Worm (Caenorhabditis elegans) whole organism, midembryonic: ENCODE data around the gene set-22.

Experiments used
- T22C8.4 ChIP-seq: fragments of 200-800 bp; sonication (Bioruptor generic); IDR thresholded peaks from 2 replicates; pipeline ENCODE4 v1.3.6; 2022; ENCODE audit warnings: missing genetic modification characterization, missing compliant biosample characterization
- flt-1 ChIP-seq: fragments of 200-800 bp; sonication (Bioruptor generic); IDR thresholded peaks from 2 replicates; pipeline ENCODE4 v1.3.6; 2022; ENCODE audit warnings: missing genetic modification characterization, missing compliant biosample characterization
- med-1 ChIP-seq: sonication (generic microtip); optimal IDR thresholded peaks from 2 replicates; lab custom pipeline; 2017; ENCODE audit warnings: missing genetic modification characterization, mild to moderate bottlenecking, missing compliant biosample characterization, antibody characterized with exemption, missing genetic modification reagents; ENCODE audit not compliant: insufficient read depth
- ref-1 ChIP-seq: fragments of 200-800 bp; sonication (Bioruptor generic); conservative IDR thresholded peaks from 2 replicates; pipeline ENCODE4 v1.3.6; 2022; ENCODE audit warnings: missing genetic modification reagents, missing genetic modification characterization, missing compliant biosample characterization
- ztf-23 ChIP-seq: fragments of 200-800 bp; sonication (Bioruptor generic); IDR thresholded peaks from 2 replicates; pipeline ENCODE4 v1.3.6; 2022; ENCODE audit warnings: missing genetic modification reagents, missing genetic modification characterization, missing compliant biosample characterization
- ztf-29 ChIP-seq: fragments of 200-800 bp; sonication (Bioruptor generic); IDR thresholded peaks from 2 replicates; pipeline ENCODE4 v1.3.6; 2022; ENCODE audit warnings: missing genetic modification reagents, missing genetic modification characterization, missing compliant biosample characterization

DNA sequence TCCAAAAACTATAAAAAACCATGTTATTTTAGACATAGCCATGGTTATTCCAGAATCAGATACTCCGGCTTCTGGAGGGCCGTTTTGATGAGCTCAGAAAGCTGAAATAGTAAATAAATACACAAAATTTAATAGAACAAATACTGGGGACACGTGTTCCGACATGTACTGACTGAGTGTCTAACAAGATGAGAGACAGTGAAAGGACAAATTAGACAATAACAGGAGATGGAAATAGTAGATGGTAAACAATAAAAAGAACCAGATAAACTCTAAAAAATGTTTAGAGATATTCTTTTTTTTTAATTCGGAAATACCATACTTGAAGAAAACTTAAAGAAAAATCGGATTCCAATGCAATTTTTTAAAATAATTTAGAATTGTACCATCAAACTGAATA, 47.9 kb downstream of the set-22 start, which contains the start of gene Y32F6B.1:
- TF ChIP-seq flt-1 (GFP tag; lab: Robert Waterston, UW) (no peak), ztf-23 (GFP tag; lab: Robert Waterston, UW) (no peak), T22C8.4 (GFP tag; lab: Robert Waterston, UW) (no peak), med-1 (GFP tag; lab: Kevin White, UChicago) (no peak), ztf-29 (GFP tag; lab: Robert Waterston, UW) (no peak), ref-1 (GFP tag; lab: Robert Waterston, UW) (no peak)
